Fruit fly (Drosophila melanogaster) whole organism, embryonic: Measurements from ENCODE around the gene CG31798.

Experiments
- Atf3 ChIP-seq: fragments of 200-800 bp; sonication (Bioruptor generic); optimal IDR thresholded peaks from 3 replicates; lab custom pipeline; 2016; ENCODE audit warnings: missing biosample characterization, missing genetic modification characterization
- CG10267 ChIP-seq: fragments of 200-800 bp; sonication (Bioruptor generic); optimal IDR thresholded peaks from 2 replicates; lab custom pipeline; 2018; ENCODE audit warnings: missing biosample characterization, mild to moderate bottlenecking, missing genetic modification characterization, moderate library complexity
- CG10366 ChIP-seq: fragments of 200-800 bp; sonication (Bioruptor generic); IDR thresholded peaks from 2 replicates; pipeline ENCODE4 v1.3.6; 2022; ENCODE audit warnings: missing biosample characterization, missing genetic modification characterization
- CG10462 ChIP-seq: fragments of 200-800 bp; sonication (Bioruptor generic); optimal IDR thresholded peaks from 2 replicates; lab custom pipeline; 2016; ENCODE audit warnings: missing biosample characterization, missing genetic modification characterization
- CG11695 ChIP-seq: fragments of 200-800 bp; sonication (Bioruptor generic); IDR thresholded peaks from 3 replicates; pipeline ENCODE4 v1.3.6; 2022; ENCODE audit warnings: missing biosample characterization, missing genetic modification characterization
- CG12744 ChIP-seq: fragments of 200-800 bp; sonication (Bioruptor generic); optimal IDR thresholded peaks from 2 replicates; lab custom pipeline; 2016; ENCODE audit warnings: missing biosample characterization, missing genetic modification characterization
- CG15269 ChIP-seq: fragments of 200-800 bp; sonication (Bioruptor generic); optimal IDR thresholded peaks from 2 replicates; lab custom pipeline; 2018; ENCODE audit warnings: missing biosample characterization, mild to moderate bottlenecking, missing genetic modification characterization, moderate library complexity
- CG16863 ChIP-seq: fragments of 200-800 bp; sonication (Bioruptor generic); optimal IDR thresholded peaks from 3 replicates; lab custom pipeline; 2016; ENCODE audit warnings: missing biosample characterization, missing genetic modification characterization
- CG17328 ChIP-seq: fragments of 200-800 bp; sonication (Bioruptor generic); IDR thresholded peaks from 2 replicates; pipeline ENCODE4 v1.3.6; 2022; ENCODE audit warnings: missing biosample characterization, missing genetic modification characterization
- CG18764 ChIP-seq: fragments of 200-800 bp; sonication (Bioruptor generic); optimal IDR thresholded peaks from 3 replicates; lab custom pipeline; 2016; ENCODE audit warnings: missing biosample characterization, missing genetic modification characterization
- CG33213 ChIP-seq: fragments of 200-800 bp; sonication (Bioruptor generic); optimal IDR thresholded peaks from 3 replicates; lab custom pipeline; 2016; ENCODE audit warnings: missing biosample characterization, missing genetic modification characterization
- CG34224 ChIP-seq: fragments of 200-800 bp; sonication (Bioruptor generic); IDR thresholded peaks from 3 replicates; pipeline ENCODE4 v1.3.6; 2022; ENCODE audit warnings: missing biosample characterization, missing genetic modification characterization; ENCODE audit not compliant: partially characterized antibody
- CG4854 ChIP-seq: fragments of 200-800 bp; sonication (Bioruptor generic); optimal IDR thresholded peaks from 2 replicates; lab custom pipeline; 2016; ENCODE audit warnings: missing biosample characterization, missing genetic modification characterization, inconsistent platforms
- CG7745 ChIP-seq: fragments of 200-800 bp; sonication (Bioruptor generic); optimal IDR thresholded peaks from 2 replicates; lab custom pipeline; 2018; ENCODE audit warnings: missing biosample characterization, mild to moderate bottlenecking, missing genetic modification characterization, moderate library complexity
- CG7963 ChIP-seq: fragments of 200-800 bp; sonication (Bioruptor generic); IDR thresholded peaks from 3 replicates; pipeline ENCODE4 v1.3.6; 2022; ENCODE audit warnings: missing biosample characterization, missing genetic modification characterization; ENCODE audit not compliant: partially characterized antibody
- CG8281 ChIP-seq: fragments of 200-800 bp; sonication (Bioruptor generic); optimal IDR thresholded peaks from 2 replicates; lab custom pipeline; 2018; ENCODE audit warnings: missing biosample characterization, mild to moderate bottlenecking, missing genetic modification characterization, moderate library complexity
- Dek ChIP-seq: fragments of 200-800 bp; sonication (Bioruptor generic); optimal IDR thresholded peaks from 3 replicates; lab custom pipeline; 2019; ENCODE audit warnings: missing biosample characterization, mild to moderate bottlenecking, missing genetic modification characterization, moderate library complexity
- Fer1 ChIP-seq: fragments of 200-800 bp; sonication (Bioruptor generic); optimal IDR thresholded peaks from 2 replicates; lab custom pipeline; 2017; ENCODE audit warnings: missing biosample characterization, mild to moderate bottlenecking, missing genetic modification characterization
- GATAe ChIP-seq: fragments of 200-800 bp; sonication (Bioruptor generic); conservative IDR thresholded peaks from 2 replicates; pipeline ENCODE4 v1.3.6; 2022; ENCODE audit warnings: missing biosample characterization, missing genetic modification characterization
- H15 ChIP-seq: fragments of 200-800 bp; sonication (Bioruptor generic); IDR thresholded peaks from 3 replicates; pipeline ENCODE4 v1.3.6; 2022; ENCODE audit warnings: missing biosample characterization, missing genetic modification characterization
- HmgD ChIP-seq: fragments of 200-800 bp; sonication (Bioruptor generic); optimal IDR thresholded peaks from 3 replicates; lab custom pipeline; 2016; ENCODE audit warnings: missing biosample characterization, missing genetic modification characterization
- HmgZ ChIP-seq: fragments of 200-800 bp; sonication (Bioruptor generic); optimal IDR thresholded peaks from 2 replicates; lab custom pipeline; 2018; ENCODE audit warnings: missing biosample characterization, mild to moderate bottlenecking, missing genetic modification characterization
- Med ChIP-seq: fragments of 200-800 bp; sonication (Bioruptor generic); peaks from one replicate; lab custom pipeline; 2016; ENCODE audit warnings: missing biosample characterization, missing genetic modification characterization, mild to moderate bottlenecking, inconsistent platforms, moderate library complexity
- Ravus ChIP-seq: fragments of 200-800 bp; sonication (Bioruptor generic); IDR thresholded peaks from 2 replicates; pipeline ENCODE4 v1.3.6; 2022; ENCODE audit warnings: missing biosample characterization, missing genetic modification characterization
- Sin3A ChIP-seq: fragments of >200 bp; optimal IDR thresholded peaks from 2 replicates; lab custom pipeline; 2018
- Sox102F ChIP-seq: fragments of 200-800 bp; sonication (Bioruptor generic); optimal IDR thresholded peaks from 2 replicates; lab custom pipeline; 2018; ENCODE audit warnings: missing biosample characterization, mild to moderate bottlenecking, missing genetic modification characterization, moderate library complexity
- Spps ChIP-seq: fragments of 200-800 bp; sonication (Bioruptor generic); optimal IDR thresholded peaks from 2 replicates; lab custom pipeline; 2018; ENCODE audit warnings: missing biosample characterization, mild to moderate bottlenecking, missing genetic modification characterization
- Sry-δ ChIP-seq: fragments of 200-800 bp; sonication (Bioruptor generic); optimal IDR thresholded peaks from 2 replicates; lab custom pipeline; 2016; ENCODE audit warnings: missing biosample characterization, missing genetic modification characterization
- Vsx1 ChIP-seq: fragments of 200-800 bp; sonication (Bioruptor generic); optimal IDR thresholded peaks from 2 replicates; lab custom pipeline; 2017; ENCODE audit warnings: missing biosample characterization, mild to moderate bottlenecking, missing genetic modification characterization, missing genetic modification reagents
- btn ChIP-seq: fragments of 200-800 bp; sonication (Bioruptor generic); optimal IDR thresholded peaks from 2 replicates; lab custom pipeline; 2016; ENCODE audit warnings: missing biosample characterization, missing genetic modification characterization
- cad ChIP-seq: fragments of >200 bp; optimal IDR thresholded peaks from 2 replicates; lab custom pipeline; 2017; ENCODE audit warnings: missing biosample characterization, missing genetic modification characterization
- cg ChIP-seq: fragments of 200-800 bp; sonication (Bioruptor generic); optimal IDR thresholded peaks from 3 replicates; lab custom pipeline; 2019; ENCODE audit warnings: missing biosample characterization, mild to moderate bottlenecking, missing genetic modification characterization, moderate library complexity
- cwo ChIP-seq: fragments of 200-800 bp; sonication (Bioruptor generic); optimal IDR thresholded peaks from 3 replicates; lab custom pipeline; 2017; ENCODE audit warnings: missing biosample characterization, missing genetic modification characterization, mild to moderate bottlenecking, moderate library complexity, missing genetic modification reagents
- dimm ChIP-seq: fragments of 200-800 bp; sonication (Bioruptor generic); IDR thresholded peaks from 2 replicates; pipeline ENCODE4 v1.3.6; 2022; ENCODE audit warnings: missing biosample characterization, missing genetic modification characterization
- fd102C ChIP-seq: fragments of 200-800 bp; sonication (Bioruptor generic); optimal IDR thresholded peaks from 2 replicates; lab custom pipeline; 2018; ENCODE audit warnings: missing biosample characterization, mild to moderate bottlenecking, missing genetic modification characterization, moderate library complexity
- grn ChIP-seq: fragments of 200-800 bp; sonication (Bioruptor generic); optimal IDR thresholded peaks from 3 replicates; lab custom pipeline; 2017; ENCODE audit warnings: missing biosample characterization, missing genetic modification characterization
- ham ChIP-seq: fragments of 200-800 bp; sonication (Bioruptor generic); IDR thresholded peaks from 2 replicates; pipeline ENCODE4 v1.3.6; 2022; ENCODE audit warnings: missing biosample characterization, missing genetic modification characterization
- kay ChIP-seq: fragments of 200-800 bp; sonication (Bioruptor generic); optimal IDR thresholded peaks from 2 replicates; lab custom pipeline; 2016; ENCODE audit warnings: missing biosample characterization, missing genetic modification characterization
- lbe ChIP-seq: fragments of 200-800 bp; sonication (Bioruptor generic); optimal IDR thresholded peaks from 2 replicates; lab custom pipeline; 2016; ENCODE audit warnings: missing biosample characterization, mild to moderate bottlenecking, missing genetic modification characterization
- mirr ChIP-seq: fragments of 200-800 bp; sonication (Bioruptor generic); optimal IDR thresholded peaks from 3 replicates; lab custom pipeline; 2018; ENCODE audit warnings: missing biosample characterization, mild to moderate bottlenecking, missing genetic modification characterization
- pan ChIP-seq, 4 experiments: fragments of >200 bp in 3 of 4; fragments of 200-800 bp in 1 of 4; sonication (Bioruptor generic) in 1 of 4; optimal IDR thresholded peaks in 3 of 4; IDR thresholded peaks in 1 of 4; 2 replicates each; pipeline versions ENCODE4 v1.3.6 to Lab custom; 2017 to 2022; ENCODE audit warnings: missing biosample characterization in 2 of 4, missing genetic modification characterization in 2 of 4, mixed read lengths in 1 of 4
- phol ChIP-seq: fragments of 200-800 bp; sonication (Bioruptor generic); optimal IDR thresholded peaks from 3 replicates; lab custom pipeline; 2018; ENCODE audit warnings: missing biosample characterization, mild to moderate bottlenecking, missing genetic modification characterization, moderate library complexity
- prd ChIP-seq, 3 experiments: fragments of >200 bp in 2 of 3; fragments of 200-800 bp in 1 of 3; sonication (Bioruptor generic) in 1 of 3; optimal IDR thresholded peaks in 2 of 3; IDR thresholded peaks in 1 of 3; 2 replicates in 2 of 3; 3 replicates in 1 of 3; pipeline versions ENCODE4 v1.3.6 to Lab custom; 2017 to 2022; ENCODE audit warnings: missing biosample characterization in 1 of 3, missing genetic modification characterization in 1 of 3
- pros ChIP-seq: fragments of 200-800 bp; sonication (Bioruptor generic); optimal IDR thresholded peaks from 3 replicates; lab custom pipeline; 2019; ENCODE audit warnings: missing biosample characterization, mild to moderate bottlenecking, missing genetic modification characterization, moderate library complexity
- psq ChIP-seq: fragments of 200-800 bp; sonication (Bioruptor generic); optimal IDR thresholded peaks from 2 replicates; lab custom pipeline; 2017; ENCODE audit warnings: missing biosample characterization, missing genetic modification characterization
- repo ChIP-seq: fragments of 200-800 bp; sonication (Bioruptor generic); optimal IDR thresholded peaks from 2 replicates; lab custom pipeline; 2016; ENCODE audit warnings: missing biosample characterization, missing genetic modification characterization
- trem ChIP-seq: fragments of 200-800 bp; optimal IDR thresholded peaks from 3 replicates; lab custom pipeline; 2019; ENCODE audit warnings: missing biosample characterization, mild to moderate bottlenecking, missing genetic modification characterization, moderate library complexity
- tup ChIP-seq: fragments of 200-800 bp; sonication (Bioruptor generic); optimal IDR thresholded peaks from 2 replicates; lab custom pipeline; 2016; ENCODE audit warnings: missing biosample characterization, mild to moderate bottlenecking, missing genetic modification characterization, moderate library complexity
- twi ChIP-seq: fragments of 200-800 bp; optimal IDR thresholded peaks from 2 replicates; lab custom pipeline; 2019; ENCODE audit warnings: missing biosample characterization, mild to moderate bottlenecking, missing genetic modification characterization, moderate library complexity

The CG31798 gene

DNA sequence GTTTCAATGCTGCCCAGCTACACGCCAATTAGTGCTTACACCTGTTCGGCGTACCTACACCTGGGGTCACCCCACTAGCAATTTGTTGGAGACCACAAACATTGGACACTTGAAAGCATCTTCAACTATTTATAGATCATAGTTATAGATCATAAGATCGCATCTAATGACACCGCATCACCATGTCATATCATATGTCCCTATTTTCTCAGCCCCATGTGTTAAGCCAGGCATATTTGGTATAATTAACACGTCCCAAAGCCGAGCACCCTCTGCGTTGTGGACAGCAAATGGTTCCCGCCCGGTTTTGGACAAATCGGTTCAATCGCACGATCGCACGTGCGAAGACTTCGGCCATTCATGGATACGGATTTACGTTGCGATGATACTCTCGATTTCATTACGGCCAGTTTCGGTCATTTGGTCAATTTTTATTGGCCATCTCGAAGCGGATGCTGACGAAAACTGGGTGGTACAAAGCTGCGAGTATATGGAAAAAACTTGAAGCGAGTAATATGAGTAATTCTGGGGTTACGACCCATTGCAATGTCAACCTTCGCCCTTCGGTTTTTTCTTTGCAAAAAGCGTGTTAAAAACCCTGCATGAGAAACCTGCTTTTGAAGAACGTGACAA, 45.8 kb downstream of the CG31798 start (continued):
- TF ChIP-seq Fer1 (GFP tag; lab: Kevin White, UChicago), result peak; percentile 82
- TF ChIP-seq lbe, result no peak
- TF ChIP-seq CG10366 (GFP tag; lab: Robert Waterston, UW), result peak; percentile 96
- TF ChIP-seq H15 (GFP tag; lab: Robert Waterston, UW), result no peak
- TF ChIP-seq CG10462 (GFP tag; lab: Kevin White, UChicago), result peak; percentile 66
- peak; percentile 58 for TF ChIP-seq Atf3 (GFP tag; lab: Kevin White, UChicago)
- peak; percentile 76 for TF ChIP-seq twi (tag; lab: Kevin White, UChicago)
- TF ChIP-seq cg (GFP tag; lab: Kevin White, UChicago), result no peak
- TF ChIP-seq CG16863 (GFP tag; lab: Kevin White, UChicago), result peak; percentile 89
- peak; percentile 37 for TF ChIP-seq tup (GFP tag; lab: Kevin White, UChicago)
- no peak for TF ChIP-seq cad
- peak; percentile 50 for TF ChIP-seq CG33213
- peak; percentile 46 for TF ChIP-seq repo (GFP tag; lab: Kevin White, UChicago)
- TF ChIP-seq CG7745 (tag; lab: Kevin White, UChicago), result no peak
- no peak for TF ChIP-seq prd (optimal IDR thresholded peaks at IDR 0.05; lab: Kevin White, UChicago)
- peak; percentile 72 for TF ChIP-seq prd (GFP tag; IDR thresholded peaks at IDR 0.05; lab: Robert Waterston, UW)
- TF ChIP-seq btn (GFP tag; lab: Kevin White, UChicago), result peak; percentile 52
- TF ChIP-seq cwo, result peak; percentile 89
- peak; percentile 27 for TF ChIP-seq CG4854 (GFP tag; lab: Kevin White, UChicago)
- peak; percentile 87 for TF ChIP-seq Sox102F (GFP tag; lab: Kevin White, UChicago)
- peak; percentile 57 for TF ChIP-seq CG10267 (tag; lab: Kevin White, UChicago)
- TF ChIP-seq HmgZ (tag; lab: Kevin White, UChicago), result peak; percentile 74
- peak; percentile 67 for TF ChIP-seq Vsx1
- peak; percentile 78 for TF ChIP-seq mirr (GFP tag; lab: Kevin White, UChicago)
- TF ChIP-seq Spps (tag; lab: Kevin White, UChicago), result no peak
- peak; percentile 95 for TF ChIP-seq Med (GFP tag; lab: Kevin White, UChicago)
- no peak for TF ChIP-seq pan (optimal IDR thresholded peaks at IDR 0.05; lab: Kevin White, UChicago)
- peak in 1 of 2 experiments; percentile 82 for TF ChIP-seq pan (GFP tag; optimal IDR thresholded peaks at IDR 0.05 in 1 of 2, IDR thresholded peaks at IDR 0.05 in 1 of 2)
- TF ChIP-seq phol, result peak; percentile 74
- TF ChIP-seq CG11695, result peak; percentile 84
- peak; percentile 22 for TF ChIP-seq CG18764 (GFP tag; lab: Kevin White, UChicago)
- TF ChIP-seq kay, result peak; percentile 57
- no peak for TF ChIP-seq grn (GFP tag; lab: Kevin White, UChicago)
- peak; percentile 96 for TF ChIP-seq CG15269 (tag; lab: Kevin White, UChicago)
- TF ChIP-seq CG8281 (tag; lab: Kevin White, UChicago), result peak; percentile 81
- TF ChIP-seq HmgD, result no peak
- no peak for TF ChIP-seq Sin3A (lab: Kevin White, UChicago)
- TF ChIP-seq CG12744 (GFP tag; lab: Kevin White, UChicago), result peak; percentile 76
- TF ChIP-seq ham (GFP tag; lab: Robert Waterston, UW), result no peak
- no peak for TF ChIP-seq CG34224 (GFP tag; lab: Robert Waterston, UW)
- no peak for TF ChIP-seq GATAe (GFP tag; lab: Robert Waterston, UW)
- TF ChIP-seq trem (tag; lab: Kevin White, UChicago), result peak; percentile 65
- no peak for TF ChIP-seq pros
- peak; percentile 31 for TF ChIP-seq psq (GFP tag; lab: Kevin White, UChicago)
- peak; percentile 9 for TF ChIP-seq Sry-δ (GFP tag; lab: Kevin White, UChicago)
- peak; percentile 94 for TF ChIP-seq CG17328 (GFP tag; lab: Robert Waterston, UW)
- no peak for TF ChIP-seq CG7963
- peak; percentile 62 for TF ChIP-seq dimm (GFP tag; lab: Robert Waterston, UW)
- 0 out of 2 replicates have a peak, but pooled peaks have one; percentile 8 for TF ChIP-seq Ravus (GFP tag; lab: Robert Waterston, UW)
- peak; percentile 55 for TF ChIP-seq Dek (tag; lab: Kevin White, UChicago)
- TF ChIP-seq fd102C (GFP tag; lab: Kevin White, UChicago), result no peak
